Fruit fly (Drosophila melanogaster) whole organism, embryonic: ENCODE results near the gene Mlp84B.

ENCODE experiments used
- Adf1 ChIP-seq: fragments of 200-800 bp; sonication (Bioruptor generic); IDR thresholded peaks from 2 replicates; pipeline ENCODE4 v1.3.6; 2022; ENCODE audit warnings: missing biosample characterization, missing genetic modification characterization
- BEAF-32 ChIP-seq: fragments of 200-800 bp; sonication (Bioruptor generic); optimal IDR thresholded peaks from 3 replicates; lab custom pipeline; 2017; ENCODE audit warnings: missing biosample characterization, missing genetic modification characterization, mild to moderate bottlenecking, moderate library complexity, missing genetic modification reagents
- Bdp1 ChIP-seq: fragments of 200-800 bp; sonication (Bioruptor generic); optimal IDR thresholded peaks from 3 replicates; lab custom pipeline; 2016; ENCODE audit warnings: missing biosample characterization, missing genetic modification characterization
- CG12391 ChIP-seq: fragments of 200-800 bp; sonication (Bioruptor generic); optimal IDR thresholded peaks from 3 replicates; lab custom pipeline; 2018; ENCODE audit warnings: missing biosample characterization, mild to moderate bottlenecking, missing genetic modification characterization, moderate library complexity
- CG12744 ChIP-seq: fragments of 200-800 bp; sonication (Bioruptor generic); optimal IDR thresholded peaks from 2 replicates; lab custom pipeline; 2016; ENCODE audit warnings: missing biosample characterization, missing genetic modification characterization
- CG14050 ChIP-seq: fragments of 200-800 bp; sonication (Bioruptor generic); IDR thresholded peaks from 3 replicates; pipeline ENCODE4 v1.3.6; 2022; ENCODE audit warnings: missing biosample characterization, missing genetic modification characterization
- CG1529 ChIP-seq: fragments of 200-800 bp; sonication (Bioruptor generic); optimal IDR thresholded peaks from 3 replicates; lab custom pipeline; 2018; ENCODE audit warnings: missing biosample characterization, missing genetic modification characterization
- CG17359 ChIP-seq: fragments of 200-800 bp; sonication (Bioruptor generic); optimal IDR thresholded peaks from 3 replicates; lab custom pipeline; 2018; ENCODE audit warnings: missing biosample characterization, mild to moderate bottlenecking, missing genetic modification characterization, moderate library complexity
- CG34376 ChIP-seq: fragments of 200-800 bp; sonication (Bioruptor generic); optimal IDR thresholded peaks from 2 replicates; lab custom pipeline; 2018; ENCODE audit warnings: missing biosample characterization, mild to moderate bottlenecking, missing genetic modification characterization
- CG4360 ChIP-seq: fragments of 200-800 bp; sonication (Bioruptor generic); IDR thresholded peaks from 2 replicates; pipeline ENCODE4 v1.3.6; 2022; ENCODE audit warnings: missing biosample characterization, missing genetic modification characterization
- CG6813 ChIP-seq: fragments of 200-800 bp; sonication (Bioruptor generic); optimal IDR thresholded peaks from 2 replicates; lab custom pipeline; 2017; ENCODE audit warnings: missing biosample characterization, missing genetic modification characterization, mild to moderate bottlenecking, moderate library complexity, missing genetic modification reagents
- CG8388 ChIP-seq: fragments of 200-800 bp; sonication (Bioruptor generic); optimal IDR thresholded peaks from 2 replicates; lab custom pipeline; 2019; ENCODE audit warnings: missing biosample characterization, mild to moderate bottlenecking, missing genetic modification characterization, moderate library complexity
- CG8478 ChIP-seq: fragments of >200 bp; optimal IDR thresholded peaks from 2 replicates; lab custom pipeline; 2018
- Dbx ChIP-seq: fragments of 200-800 bp; sonication (Bioruptor generic); IDR thresholded peaks from 3 replicates; pipeline ENCODE4 v1.3.6; 2022; ENCODE audit warnings: missing biosample characterization, missing genetic modification characterization
- Drgx ChIP-seq: fragments of 200-800 bp; sonication (Bioruptor generic); IDR thresholded peaks from 2 replicates; pipeline ENCODE4 v1.3.6; 2022; ENCODE audit warnings: missing biosample characterization, missing genetic modification characterization
- ERR ChIP-seq: fragments of 200-800 bp; sonication (Bioruptor generic); optimal IDR thresholded peaks from 2 replicates; lab custom pipeline; 2016; ENCODE audit warnings: missing biosample characterization, missing genetic modification characterization
- Ets97D ChIP-seq: fragments of 200-800 bp; sonication (Bioruptor generic); optimal IDR thresholded peaks from 3 replicates; lab custom pipeline; 2016; ENCODE audit warnings: missing biosample characterization, missing genetic modification characterization
- Hand ChIP-seq: fragments of 200-800 bp; sonication (Bioruptor generic); optimal IDR thresholded peaks from 2 replicates; lab custom pipeline; 2017; ENCODE audit warnings: mild to moderate bottlenecking, missing biosample characterization, missing genetic modification reagents, missing genetic modification characterization
- HmgZ ChIP-seq: fragments of 200-800 bp; sonication (Bioruptor generic); optimal IDR thresholded peaks from 2 replicates; lab custom pipeline; 2018; ENCODE audit warnings: missing biosample characterization, mild to moderate bottlenecking, missing genetic modification characterization
- MTF-1 ChIP-seq: fragments of 200-800 bp; sonication (Bioruptor generic); optimal IDR thresholded peaks from 2 replicates; lab custom pipeline; 2018; ENCODE audit warnings: missing biosample characterization, mild to moderate bottlenecking, missing genetic modification characterization, borderline replicate concordance
- Max ChIP-seq: fragments of 200-800 bp; sonication (Bioruptor generic); optimal IDR thresholded peaks from 2 replicates; lab custom pipeline; 2016; ENCODE audit warnings: missing biosample characterization, mild to moderate bottlenecking, missing genetic modification characterization
- Myb ChIP-seq: fragments of 200-800 bp; sonication (Bioruptor generic); optimal IDR thresholded peaks from 2 replicates; lab custom pipeline; 2016; ENCODE audit warnings: missing biosample characterization, missing genetic modification characterization
- Optix ChIP-seq: fragments of 200-800 bp; sonication (Bioruptor generic); IDR thresholded peaks from 3 replicates; pipeline ENCODE4 v1.3.6; 2022; ENCODE audit warnings: missing biosample characterization, missing genetic modification characterization
- PHDP ChIP-seq: fragments of 200-800 bp; sonication (Bioruptor generic); optimal IDR thresholded peaks from 3 replicates; lab custom pipeline; 2018; ENCODE audit warnings: missing biosample characterization, mild to moderate bottlenecking, missing genetic modification characterization, moderate library complexity
- cad ChIP-seq: fragments of >200 bp; optimal IDR thresholded peaks from 2 replicates; lab custom pipeline; 2017; ENCODE audit warnings: missing biosample characterization, missing genetic modification characterization
- cg ChIP-seq: fragments of 200-800 bp; sonication (Bioruptor generic); optimal IDR thresholded peaks from 3 replicates; lab custom pipeline; 2019; ENCODE audit warnings: missing biosample characterization, mild to moderate bottlenecking, missing genetic modification characterization, moderate library complexity
- crol ChIP-seq: fragments of 200-800 bp; sonication (Bioruptor generic); IDR thresholded peaks from 2 replicates; pipeline ENCODE4 v1.3.6; 2022; ENCODE audit warnings: missing biosample characterization, missing genetic modification characterization
- dimm ChIP-seq: fragments of 200-800 bp; sonication (Bioruptor generic); IDR thresholded peaks from 2 replicates; pipeline ENCODE4 v1.3.6; 2022; ENCODE audit warnings: missing biosample characterization, missing genetic modification characterization
- her ChIP-seq: fragments of 200-800 bp; sonication (Bioruptor generic); optimal IDR thresholded peaks from 2 replicates; lab custom pipeline; 2016; ENCODE audit warnings: missing biosample characterization, missing genetic modification characterization
- hkb ChIP-seq, 2 experiments: fragments of 200-800 bp in 1 of 2; fragments of >200 bp in 1 of 2; sonication (Bioruptor generic) in 1 of 2; IDR thresholded peaks in 1 of 2; optimal IDR thresholded peaks in 1 of 2; 2 replicates each; pipeline versions ENCODE4 v1.3.6 to Lab custom; 2017 to 2022; ENCODE audit warnings: missing biosample characterization in 1 of 2, missing genetic modification characterization in 1 of 2
- insv ChIP-seq, 2 experiments: fragments of 200-800 bp; sonication (Bioruptor generic); optimal IDR thresholded peaks; 3 replicates each; lab custom pipeline; 2016 to 2018; ENCODE audit warnings: missing biosample characterization in 2 of 2, missing genetic modification characterization in 2 of 2
- jing ChIP-seq: fragments of 200-800 bp; sonication (Bioruptor generic); optimal IDR thresholded peaks from 2 replicates; lab custom pipeline; 2018; ENCODE audit warnings: missing biosample characterization, mild to moderate bottlenecking, missing genetic modification characterization
- jumu ChIP-seq: fragments of 200-800 bp; sonication (Bioruptor generic); optimal IDR thresholded peaks from 3 replicates; lab custom pipeline; 2016; ENCODE audit warnings: missing biosample characterization, missing genetic modification characterization
- kah ChIP-seq: fragments of 200-800 bp; sonication (Bioruptor generic); optimal IDR thresholded peaks from 2 replicates; lab custom pipeline; 2018; ENCODE audit warnings: missing biosample characterization, mild to moderate bottlenecking, missing genetic modification characterization
- mam ChIP-seq: fragments of 200-800 bp; sonication (Bioruptor generic); optimal IDR thresholded peaks from 3 replicates; lab custom pipeline; 2016; ENCODE audit warnings: missing biosample characterization, missing genetic modification characterization
- nau ChIP-seq: fragments of 200-800 bp; sonication (Bioruptor generic); optimal IDR thresholded peaks from 3 replicates; lab custom pipeline; 2017; ENCODE audit warnings: missing biosample characterization, mild to moderate bottlenecking, missing genetic modification characterization, missing genetic modification reagents
- org-1 ChIP-seq: fragments of 200-800 bp; sonication (Bioruptor generic); optimal IDR thresholded peaks from 2 replicates; lab custom pipeline; 2017; ENCODE audit warnings: missing biosample characterization, missing genetic modification characterization
- pho ChIP-seq: fragments of 200-800 bp; sonication (Bioruptor generic); optimal IDR thresholded peaks from 2 replicates; lab custom pipeline; 2016; ENCODE audit warnings: missing biosample characterization, missing genetic modification characterization
- phol ChIP-seq: fragments of 200-800 bp; sonication (Bioruptor generic); optimal IDR thresholded peaks from 3 replicates; lab custom pipeline; 2018; ENCODE audit warnings: missing biosample characterization, mild to moderate bottlenecking, missing genetic modification characterization, moderate library complexity
- ro ChIP-seq: fragments of 200-800 bp; sonication (Bioruptor generic); IDR thresholded peaks from 2 replicates; pipeline ENCODE4 v1.3.6; 2022; ENCODE audit warnings: missing biosample characterization, missing genetic modification characterization
- run ChIP-seq: fragments of 200-800 bp; sonication (Bioruptor generic); optimal IDR thresholded peaks from 3 replicates; lab custom pipeline; 2018; ENCODE audit warnings: missing biosample characterization, mild to moderate bottlenecking, missing genetic modification characterization
- sima ChIP-seq: fragments of 200-800 bp; sonication (Bioruptor generic); optimal IDR thresholded peaks from 2 replicates; lab custom pipeline; 2016; ENCODE audit warnings: missing biosample characterization, missing genetic modification characterization
- slbo ChIP-seq: fragments of 200-800 bp; sonication (Bioruptor generic); IDR thresholded peaks from 2 replicates; pipeline ENCODE4 v1.3.6; 2022; ENCODE audit warnings: missing biosample characterization, missing genetic modification characterization
- sr ChIP-seq: fragments of 200-800 bp; sonication (Bioruptor generic); IDR thresholded peaks from 3 replicates; pipeline ENCODE4 v1.3.6; 2022; ENCODE audit warnings: missing biosample characterization, missing genetic modification characterization
- ssp ChIP-seq: fragments of 200-800 bp; sonication (Bioruptor generic); IDR thresholded peaks from 2 replicates; pipeline ENCODE4 v1.3.6; 2022; ENCODE audit warnings: missing biosample characterization, missing genetic modification characterization
- unc-4 ChIP-seq: fragments of 200-800 bp; sonication (Bioruptor generic); IDR thresholded peaks from 2 replicates; pipeline ENCODE4 v1.3.6; 2022; ENCODE audit warnings: missing biosample characterization, missing genetic modification characterization; ENCODE audit not compliant: partially characterized antibody
- unpg ChIP-seq: fragments of 200-800 bp; sonication (Bioruptor generic); optimal IDR thresholded peaks from 3 replicates; lab custom pipeline; 2018; ENCODE audit warnings: missing biosample characterization, mild to moderate bottlenecking, missing genetic modification characterization, moderate library complexity
- vnd ChIP-seq: fragments of 200-800 bp; sonication (Bioruptor generic); IDR thresholded peaks from 3 replicates; pipeline ENCODE4 v1.3.6; 2022; ENCODE audit warnings: missing biosample characterization, missing genetic modification characterization; ENCODE audit not compliant: partially characterized antibody

The Mlp84B gene

DNA sequence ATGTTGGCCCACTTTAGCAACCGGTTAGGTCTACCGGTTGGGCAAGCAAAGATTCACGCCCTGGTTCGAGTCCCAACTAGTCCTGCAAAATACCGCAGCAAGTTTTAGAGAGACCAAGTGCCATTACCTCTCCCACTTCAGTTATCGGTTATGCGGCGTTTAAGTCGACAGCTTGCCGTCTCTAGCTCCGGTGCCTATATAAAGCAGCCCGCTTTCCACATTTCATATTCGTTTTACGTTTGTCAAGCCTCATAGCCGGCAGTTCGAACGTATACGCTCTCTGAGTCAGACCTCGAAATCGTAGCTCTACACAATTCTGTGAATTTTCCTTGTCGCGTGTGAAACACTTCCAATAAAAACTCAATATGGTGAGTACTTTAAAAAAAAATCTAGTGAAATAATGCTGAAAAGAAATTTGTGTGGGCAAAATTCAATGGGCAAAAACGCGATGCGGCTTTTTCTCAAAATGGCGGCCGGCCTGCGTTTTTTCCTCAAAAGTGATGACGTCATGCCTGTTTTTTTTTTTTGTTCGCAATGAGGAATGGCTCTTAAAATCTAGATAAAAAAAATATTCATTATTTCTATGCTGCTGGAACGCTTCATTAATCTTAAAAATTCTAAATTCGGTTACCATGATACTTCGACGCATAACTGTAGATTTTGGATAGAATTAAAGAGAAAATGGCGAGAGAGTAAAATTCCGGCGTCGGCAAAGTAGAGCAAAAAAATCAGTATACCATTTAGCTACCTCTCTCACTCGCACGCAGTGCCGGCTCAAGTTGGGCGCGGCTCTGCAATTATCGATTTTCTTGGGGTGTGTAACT is 30.9 kb downstream of the Mlp84B start, which contains the start of gene alphaTub84B (continued):
- TF ChIP-seq ro (no peak), hkb (optimal IDR thresholded peaks at IDR 0.05; lab: Kevin White, UChicago) (peak; percentile 52), hkb (GFP tag; IDR thresholded peaks at IDR 0.05; lab: Robert Waterston, UW) (peak; percentile 82), slbo (peak; percentile 67), sima (GFP tag; lab: Kevin White, UChicago) (no peak), CG1529 (peak; percentile 34), Optix (GFP tag; lab: Robert Waterston, UW) (no peak), CG8388 (GFP tag; lab: Kevin White, UChicago) (peak; percentile 47), CG12744 (GFP tag; lab: Kevin White, UChicago) (peak; percentile 56), Drgx (GFP tag; lab: Robert Waterston, UW) (peak; percentile 61), jumu (peak; percentile 74), BEAF-32 (peak; percentile 56), HmgZ (tag; lab: Kevin White, UChicago) (peak; percentile 71), phol (tag; lab: Kevin White, UChicago) (peak; percentile 88), her (GFP tag; lab: Kevin White, UChicago) (peak; percentile 87), ssp (GFP tag; lab: Robert Waterston, UW) (peak; percentile 46; the same call in 1 of the 2 replicates), MTF-1 (peak; percentile 77), dimm (no peak), CG12391 (peak; percentile 47), Ets97D (GFP tag; lab: Kevin White, UChicago) (peak; percentile 62), CG34376 (GFP tag; lab: Kevin White, UChicago) (peak; percentile 90), CG14050 (GFP tag; lab: Robert Waterston, UW) (peak; percentile 25; the same call in 1 of the 3 replicates), CG4360 (GFP tag; lab: Robert Waterston, UW) (peak; percentile 42; the same call in 1 of the 2 replicates), Max (GFP tag; lab: Kevin White, UChicago) (peak; percentile 45), cg (GFP tag; lab: Kevin White, UChicago) (no peak), vnd (GFP tag; lab: Robert Waterston, UW) (no peak), ERR (peak; percentile 69), CG17359 (tag; lab: Kevin White, UChicago) (peak; percentile 70), nau (GFP tag; lab: Kevin White, UChicago) (peak; percentile 59), pho (peak; percentile 64), org-1 (no peak), kah (GFP tag; lab: Kevin White, UChicago) (peak; percentile 34), Adf1 (no peak; the same call in 1 of the 2 replicates), jing (GFP tag; lab: Kevin White, UChicago) (no peak), mam (GFP tag; lab: Kevin White, UChicago) (peak; percentile 53), sr (peak; percentile 82; the same call in 2 of the 3 replicates), cad (GFP tag; lab: Kevin White, UChicago) (no peak), Bdp1 (GFP tag; lab: Kevin White, UChicago) (peak; percentile 61), Hand (GFP tag; lab: Kevin White, UChicago) (peak; percentile 39), crol (GFP tag; lab: Robert Waterston, UW) (no peak), run (tag; lab: Kevin White, UChicago) (peak; percentile 2), unc-4 (GFP tag; lab: Robert Waterston, UW) (peak; percentile 37; the same call in 1 of the 2 replicates), Myb (GFP tag; lab: Kevin White, UChicago) (peak; percentile 44), PHDP (peak; percentile 58), insv (GFP tag; optimal IDR thresholded peaks at IDR 0.05; lab: Kevin White, UChicago) (peak in 1 of 2 experiments; percentile 44), CG6813 (GFP tag; lab: Kevin White, UChicago) (peak; percentile 47), unpg (GFP tag; lab: Kevin White, UChicago) (peak; percentile 43), Dbx (GFP tag; lab: Robert Waterston, UW) (peak; percentile 84), CG8478 (lab: Kevin White, UChicago) (no peak)
